Fruit fly (Drosophila melanogaster): ENCODE data around the gene CG14647.
A peak's percentile ranks its signal among the peaks of the same experiment; 100 is the strongest.

CG14647 gene

DNA sequence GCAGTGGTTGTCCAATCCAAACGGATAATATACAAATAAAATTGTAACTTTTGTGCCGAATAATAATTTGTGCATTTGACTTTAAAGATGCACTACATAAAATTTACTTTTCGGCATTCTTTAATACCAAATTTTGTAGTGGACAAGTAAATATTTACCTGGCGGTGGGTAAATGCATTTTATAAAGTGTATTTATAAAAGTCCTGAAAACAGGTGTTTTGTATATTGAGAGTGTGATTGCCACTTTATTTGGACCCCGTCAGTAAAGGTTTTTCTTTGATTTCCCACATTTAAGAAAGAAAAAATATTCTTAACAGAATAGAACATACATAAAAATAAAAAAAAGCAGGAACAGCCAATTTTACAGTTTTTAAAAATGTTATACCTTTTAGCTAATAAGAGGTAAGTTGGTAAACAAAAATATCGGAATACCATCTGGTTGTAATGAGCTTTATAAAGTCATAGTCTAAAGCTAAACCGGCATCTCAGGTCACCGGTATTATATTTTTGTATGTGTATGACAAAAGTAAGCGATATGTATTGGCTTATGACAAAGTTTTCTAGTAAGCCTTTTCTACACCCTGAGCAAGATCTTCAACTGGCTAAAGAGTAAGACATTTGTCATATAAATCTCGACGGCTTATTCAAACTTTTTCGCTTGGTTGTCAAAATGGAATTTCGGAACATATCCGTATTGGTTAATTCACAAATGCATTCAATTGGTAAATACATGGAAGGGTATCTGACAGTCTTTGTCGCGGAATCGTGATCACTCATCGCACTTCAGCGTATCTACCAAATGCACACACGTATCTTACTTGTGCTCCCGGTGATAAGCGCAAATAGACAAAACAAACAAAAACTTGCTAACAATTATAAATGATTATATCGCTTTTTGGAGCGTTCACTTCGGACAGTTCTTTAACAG is 5.4 kb upstream of the CG14647 start:
- TF ChIP-seq usp (GFP tag; optimal IDR thresholded peaks at IDR 0.05) (no peak), h (GFP tag; optimal IDR thresholded peaks at IDR 0.05) (peak; percentile 99), Vsx2 (GFP tag; optimal IDR thresholded peaks at IDR 0.05; ENCODE audit: partially characterized antibody) (no peak), Mio (GFP tag; optimal IDR thresholded peaks at IDR 0.05) (peak; percentile 71), Hnf4 (GFP tag; optimal IDR thresholded peaks at IDR 0.05) (peak; percentile 94), foxo (GFP tag; optimal IDR thresholded peaks at IDR 0.05) (peak; percentile 94 to 96), CrebA (GFP tag; optimal IDR thresholded peaks at IDR 0.05; ENCODE audit: borderline replicate concordance) (no peak), OdsH (GFP tag; optimal IDR thresholded peaks at IDR 0.05) (peak; percentile 95), jim (GFP tag; optimal IDR thresholded peaks at IDR 0.05) (peak; percentile 43), CG9705 (GFP tag; optimal IDR thresholded peaks at IDR 0.05) (peak; percentile 20), CG32264 (GFP tag; optimal IDR thresholded peaks at IDR 0.05) (peak; percentile 95), Hr83 (GFP tag; optimal IDR thresholded peaks at IDR 0.05; ENCODE audit: poor library complexity, severe bottlenecking) (peak; percentile 53), rgr (GFP tag; optimal IDR thresholded peaks at IDR 0.05) (peak; percentile 96), Myc (optimal IDR thresholded peaks at IDR 0.05) (peak; percentile 91), br (GFP tag; optimal IDR thresholded peaks at IDR 0.05) (peak; percentile 95), dl (GFP tag; optimal IDR thresholded peaks at IDR 0.05; ENCODE audit: insufficient read depth in 1 of 2, partially characterized antibody in 2 of 2) (no peak), sage (GFP tag; optimal IDR thresholded peaks at IDR 0.05) (peak; percentile 92), fru (GFP tag; optimal IDR thresholded peaks at IDR 0.05) (peak; percentile 95), Rel (GFP tag; optimal IDR thresholded peaks at IDR 0.05) (peak; percentile 79), Rel (tag; optimal IDR thresholded peaks at IDR 0.05) (peak; percentile 60), Dif (GFP tag; optimal IDR thresholded peaks at IDR 0.05; ENCODE audit: partially characterized antibody) (no peak), sv (GFP tag; optimal IDR thresholded peaks at IDR 0.05) (peak; percentile 68), dsf (GFP tag; optimal IDR thresholded peaks at IDR 0.05; ENCODE audit: borderline replicate concordance) (peak; percentile 3), brk (GFP tag; optimal IDR thresholded peaks at IDR 0.05) (peak; percentile 69), Abd-B (GFP tag; optimal IDR thresholded peaks at IDR 0.05) (no peak), GATAd (GFP tag; optimal IDR thresholded peaks at IDR 0.05) (no peak), psq (GFP tag; optimal IDR thresholded peaks at IDR 0.05) (peak; percentile 84), Sp1 (GFP tag; optimal IDR thresholded peaks at IDR 0.05) (peak; percentile 89), HLH106 (tag; optimal IDR thresholded peaks at IDR 0.05) (peak; percentile 89), Hr78 (GFP tag; optimal IDR thresholded peaks at IDR 0.05) (no peak), dmrt93B (GFP tag; optimal IDR thresholded peaks at IDR 0.05) (peak; percentile 80), N (GFP tag; optimal IDR thresholded peaks at IDR 0.05) (no peak), woc (GFP tag; optimal IDR thresholded peaks at IDR 0.05) (peak; percentile 96), Dfd (GFP tag; optimal IDR thresholded peaks at IDR 0.05) (no peak), ey (GFP tag; optimal IDR thresholded peaks at IDR 0.05) (peak; percentile 97), Jra (GFP tag; optimal IDR thresholded peaks at IDR 0.05) (peak; percentile 62), lola (GFP tag; optimal IDR thresholded peaks at IDR 0.05) (no peak), tai (GFP tag; optimal IDR thresholded peaks at IDR 0.05) (no peak), pan (optimal IDR thresholded peaks at IDR 0.05) (no peak)

DNA sequence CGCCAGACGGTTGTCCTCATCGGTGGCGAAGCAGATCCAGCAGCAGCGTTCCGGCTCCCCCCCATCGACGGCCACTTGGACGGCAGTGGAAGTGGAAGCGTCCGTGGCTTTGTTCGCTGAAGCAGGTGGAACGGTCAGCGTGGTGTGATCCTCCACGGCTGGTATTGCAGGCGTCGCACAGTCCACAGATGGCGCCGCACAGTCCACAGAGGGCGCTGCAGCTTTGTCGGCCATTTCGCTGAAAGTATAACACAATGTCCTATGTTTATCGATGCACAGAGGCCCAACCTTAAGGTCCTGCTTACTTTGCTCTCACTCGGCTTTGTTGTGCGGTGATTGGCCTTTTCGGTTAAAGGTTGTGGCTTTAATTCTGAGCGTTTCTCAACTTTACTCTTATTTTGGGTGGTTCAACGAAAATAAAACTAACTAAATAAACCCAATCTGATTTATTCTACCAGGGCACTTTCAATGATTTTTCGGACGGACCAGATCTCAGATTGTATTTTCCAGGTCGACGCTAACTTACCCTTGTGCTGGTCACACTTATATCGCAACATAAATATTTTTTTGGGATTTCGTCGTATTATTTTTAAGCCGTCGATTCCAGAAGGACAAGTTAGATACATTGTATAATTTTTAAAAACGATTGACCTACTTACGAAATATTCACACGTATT is 2.8 kb upstream of the CG14647 start, which contains the start of gene CG9855:
TSS of gene CG9855 (minus strand) at position 473 of the 677 bp plus-strand sequence.
- TF ChIP-seq h (GFP tag; optimal IDR thresholded peaks at IDR 0.05) = peak; percentile 4
- no peak for TF ChIP-seq Dfd (GFP tag; optimal IDR thresholded peaks at IDR 0.05)
- no peak for TF ChIP-seq Rel (GFP tag; optimal IDR thresholded peaks at IDR 0.05)
- peak; percentile 92 for TF ChIP-seq Rel (tag; optimal IDR thresholded peaks at IDR 0.05)
- no peak for TF ChIP-seq Sp1 (GFP tag; optimal IDR thresholded peaks at IDR 0.05)
- no peak for TF ChIP-seq HLH106 (tag; optimal IDR thresholded peaks at IDR 0.05)
- TF ChIP-seq Jra (GFP tag; optimal IDR thresholded peaks at IDR 0.05) = no peak
- peak; percentile 6 for TF ChIP-seq woc (GFP tag; optimal IDR thresholded peaks at IDR 0.05)
- TF ChIP-seq dmrt93B (GFP tag; optimal IDR thresholded peaks at IDR 0.05) = no peak
- TF ChIP-seq jim (GFP tag; optimal IDR thresholded peaks at IDR 0.05) = no peak

Data from whole organism, wandering third instar larva.